Worm (Caenorhabditis elegans) whole organism, mixed stage, embryonic: ENCODE measurements around the gene B0334.20.

Source experiments
- M03D4.4 ChIP-seq: sonication (generic microtip); optimal IDR thresholded peaks from 2 replicates; lab custom pipeline; 2017; ENCODE audit warnings: mild to moderate bottlenecking, missing genetic modification characterization, missing compliant biosample characterization
- bed-3 ChIP-seq: fragments of 200-800 bp; sonication (Bioruptor generic); optimal IDR thresholded peaks from 3 replicates; lab custom pipeline; 2018; ENCODE audit warnings: mild to moderate bottlenecking, missing genetic modification characterization, moderate library complexity, missing compliant biosample characterization
- blmp-1 ChIP-seq: fragments of 150-350 bp; optimal IDR thresholded peaks from 2 replicates; lab custom pipeline; 2014; ENCODE audit warnings: missing biosample characterization, missing genetic modification characterization
- ceh-39 ChIP-seq: fragments of 150-350 bp; optimal IDR thresholded peaks from 2 replicates; lab custom pipeline; 2014; ENCODE audit warnings: missing biosample characterization, missing genetic modification characterization
- ceh-43 ChIP-seq: fragments of 200-800 bp; sonication (Bioruptor generic); optimal IDR thresholded peaks from 2 replicates; lab custom pipeline; 2018; ENCODE audit warnings: mild to moderate bottlenecking, missing genetic modification characterization, moderate library complexity, missing compliant biosample characterization
- ceh-83 ChIP-seq: fragments of 200-800 bp; sonication (Bioruptor generic); optimal IDR thresholded peaks from 2 replicates; lab custom pipeline; 2018; ENCODE audit warnings: mild to moderate bottlenecking, missing genetic modification characterization, missing compliant biosample characterization
- ces-1 ChIP-seq: fragments of 150-350 bp; optimal IDR thresholded peaks from 2 replicates; lab custom pipeline; 2014; ENCODE audit warnings: missing biosample characterization, missing genetic modification reagents, missing genetic modification characterization
- cnd-1 ChIP-seq: fragments of 200-800 bp; sonication (Bioruptor generic); optimal IDR thresholded peaks from 2 replicates; lab custom pipeline; 2018; ENCODE audit warnings: mild to moderate bottlenecking, missing genetic modification characterization, missing compliant biosample characterization
- drap-1 ChIP-seq: fragments of 200-800 bp; sonication (Bioruptor generic); optimal IDR thresholded peaks from 3 replicates; lab custom pipeline; 2018; ENCODE audit warnings: mild to moderate bottlenecking, missing genetic modification characterization, missing compliant biosample characterization
- elt-1 ChIP-seq: sonication (generic microtip); optimal IDR thresholded peaks from 2 replicates; lab custom pipeline; 2017; ENCODE audit warnings: missing genetic modification characterization, mild to moderate bottlenecking, missing compliant biosample characterization, antibody characterized with exemption, moderate library complexity, borderline replicate concordance; ENCODE audit not compliant: insufficient read depth
- elt-3 ChIP-seq: fragments of 150-350 bp; optimal IDR thresholded peaks from 2 replicates; lab custom pipeline; 2014; ENCODE audit warnings: missing biosample characterization, missing genetic modification characterization
- flh-1 ChIP-seq: fragments of 200-800 bp; sonication (Bioruptor generic); optimal IDR thresholded peaks from 2 replicates; lab custom pipeline; 2018; ENCODE audit warnings: mild to moderate bottlenecking, missing genetic modification characterization, moderate library complexity, missing compliant biosample characterization
- ham-2 ChIP-seq: fragments of 200-800 bp; sonication (Bioruptor generic); optimal IDR thresholded peaks from 2 replicates; lab custom pipeline; 2018; ENCODE audit warnings: mild to moderate bottlenecking, missing genetic modification characterization, missing compliant biosample characterization
- hlh-1 ChIP-seq: fragments of 150-350 bp; optimal IDR thresholded peaks from 2 replicates; lab custom pipeline; 2014; ENCODE audit warnings: missing biosample characterization, missing genetic modification reagents, missing genetic modification characterization
- lin-13 ChIP-seq: fragments of 150-350 bp; optimal IDR thresholded peaks from 2 replicates; lab custom pipeline; 2014; ENCODE audit warnings: missing biosample characterization, missing genetic modification characterization
- lin-32 ChIP-seq: fragments of 200-800 bp; sonication (Bioruptor generic); optimal IDR thresholded peaks from 2 replicates; lab custom pipeline; 2018; ENCODE audit warnings: mild to moderate bottlenecking, missing genetic modification characterization, missing compliant biosample characterization
- lsy-2 ChIP-seq: fragments of 150-350 bp; optimal IDR thresholded peaks from 2 replicates; lab custom pipeline; 2014; ENCODE audit warnings: missing biosample characterization, missing genetic modification characterization
- mab-5 ChIP-seq: fragments of 150-350 bp; optimal IDR thresholded peaks from 2 replicates; lab custom pipeline; 2014; ENCODE audit warnings: missing biosample characterization, missing genetic modification characterization
- mep-1 ChIP-seq: fragments of 150-350 bp; optimal IDR thresholded peaks from 2 replicates; lab custom pipeline; 2017; ENCODE audit warnings: missing biosample characterization, missing genetic modification reagents, missing genetic modification characterization, inconsistent platforms
- mls-2 ChIP-seq: sonication (generic microtip); optimal IDR thresholded peaks from 2 replicates; lab custom pipeline; 2016; ENCODE audit warnings: mild to moderate bottlenecking, missing genetic modification characterization, moderate library complexity, missing compliant biosample characterization
- nhr-12 ChIP-seq: fragments of 150-350 bp; optimal IDR thresholded peaks from 2 replicates; lab custom pipeline; 2014; ENCODE audit warnings: missing biosample characterization, missing genetic modification characterization
- nhr-2 ChIP-seq: fragments of 150-350 bp; optimal IDR thresholded peaks from 2 replicates; lab custom pipeline; 2014; ENCODE audit warnings: missing biosample characterization, missing genetic modification characterization
- nhr-237 ChIP-seq: fragments of 150-350 bp; optimal IDR thresholded peaks from 2 replicates; lab custom pipeline; 2014; ENCODE audit warnings: missing biosample characterization, missing genetic modification characterization
- nhr-28 ChIP-seq: fragments of 150-350 bp; optimal IDR thresholded peaks from 2 replicates; lab custom pipeline; 2014; ENCODE audit warnings: missing biosample characterization, missing genetic modification characterization
- nhr-76 ChIP-seq: sonication (generic microtip); optimal IDR thresholded peaks from 2 replicates; lab custom pipeline; 2017; ENCODE audit warnings: missing biosample characterization, missing genetic modification characterization
- pha-4 ChIP-seq: fragments of 150-350 bp; optimal IDR thresholded peaks from 2 replicates; lab custom pipeline; 2018; ENCODE audit warnings: missing biosample characterization, missing genetic modification reagents, missing genetic modification characterization
- sem-2 ChIP-seq: fragments of 200-800 bp; sonication (Bioruptor generic); optimal IDR thresholded peaks from 2 replicates; lab custom pipeline; 2018; ENCODE audit warnings: mild to moderate bottlenecking, missing genetic modification characterization, missing compliant biosample characterization
- snpc-4 ChIP-seq: fragments of 150-350 bp; optimal IDR thresholded peaks from 2 replicates; lab custom pipeline; 2014; ENCODE audit warnings: missing biosample characterization, missing genetic modification characterization
- sptf-1 ChIP-seq: sonication (generic microtip); optimal IDR thresholded peaks from 2 replicates; lab custom pipeline; 2017; ENCODE audit warnings: mild to moderate bottlenecking, missing genetic modification characterization, moderate library complexity, missing compliant biosample characterization
- tbx-8 ChIP-seq: fragments of 200-800 bp; sonication (Bioruptor generic); optimal IDR thresholded peaks from 2 replicates; lab custom pipeline; 2018; ENCODE audit warnings: mild to moderate bottlenecking, missing genetic modification characterization, moderate library complexity, missing compliant biosample characterization
- unc-120 ChIP-seq: sonication (generic microtip); optimal IDR thresholded peaks from 2 replicates; lab custom pipeline; 2017; ENCODE audit warnings: missing genetic modification characterization, missing compliant biosample characterization; ENCODE audit not compliant: poor library complexity, severe bottlenecking
- unc-39 ChIP-seq: fragments of 150-350 bp; optimal IDR thresholded peaks from 2 replicates; lab custom pipeline; 2014; ENCODE audit warnings: missing biosample characterization, missing genetic modification characterization
- unc-62 ChIP-seq: fragments of 150-350 bp; optimal IDR thresholded peaks from 2 replicates; lab custom pipeline; 2014; ENCODE audit warnings: missing biosample characterization, missing genetic modification reagents, missing genetic modification characterization
- zip-8 ChIP-seq: fragments of 150-350 bp; optimal IDR thresholded peaks from 2 replicates; lab custom pipeline; 2014; ENCODE audit warnings: missing biosample characterization, missing genetic modification characterization
- ztf-11 ChIP-seq: fragments of 150-350 bp; optimal IDR thresholded peaks from 2 replicates; lab custom pipeline; 2014; ENCODE audit warnings: missing biosample characterization, missing genetic modification characterization

Gene B0334.20

ce11 chrII:11486698-11487234 lies 13.5 kb downstream of the B0334.20 start, which contains the start of gene ttr-18:
Gene ttr-18 (minus strand): TSS chrII:11486748.
- TF ChIP-seq mls-2 (tag; lab: Kevin White, UChicago) (no peak), ceh-83 (GFP tag; lab: Kevin White, UChicago) (no peak), zip-8 (tag; lab: Kevin White, UChicago) (no peak), pha-4 (tag; lab: Kevin White, UChicago) (no peak), cnd-1 (tag; lab: Kevin White, UChicago) (no peak), mab-5 (tag; lab: Kevin White, UChicago) (no peak), elt-1 (tag; lab: Kevin White, UChicago) (no peak), M03D4.4 (tag; lab: Kevin White, UChicago) (no peak), mep-1 (tag; lab: Kevin White, UChicago) (no peak), unc-62 (no peak), nhr-76 (tag; lab: Kevin White, UChicago) (no peak), nhr-2 (no peak)
- TF ChIP-seq, all 35 proteins: peak for 0

- TF ChIP-seq elt-1 (tag; lab: Kevin White, UChicago) = no peak
- TF ChIP-seq ceh-39 (tag; lab: Kevin White, UChicago) = no peak
- TF ChIP-seq mab-5 (tag; lab: Kevin White, UChicago) = no peak
- no peak for TF ChIP-seq bed-3 (GFP tag; lab: Kevin White, UChicago)
- TF ChIP-seq zip-8 (tag; lab: Kevin White, UChicago) = no peak
- TF ChIP-seq nhr-28 (tag; lab: Kevin White, UChicago) = no peak
- TF ChIP-seq M03D4.4 (tag; lab: Kevin White, UChicago) = no peak
- no peak for TF ChIP-seq ces-1
- TF ChIP-seq pha-4 (tag; lab: Kevin White, UChicago) = no peak
Observed at ce11 chrII:11485200-11485599, 15.1 kb downstream of the B0334.20 start, which contains the start of gene twk-5. Gene twk-5 (minus strand): TSS chrII:11485300.

- TF ChIP-seq elt-1 (tag; lab: Kevin White, UChicago) = no peak
- TF ChIP-seq flh-1 (GFP tag; lab: Kevin White, UChicago) = peak; percentile 96
- no peak for TF ChIP-seq snpc-4 (tag; lab: Kevin White, UChicago)
- no peak for TF ChIP-seq mab-5 (tag; lab: Kevin White, UChicago)
- peak; percentile 96 for TF ChIP-seq lin-32 (GFP tag; lab: Kevin White, UChicago)
- TF ChIP-seq nhr-237 (tag; lab: Kevin White, UChicago) = no peak
- TF ChIP-seq nhr-12 (tag; lab: Kevin White, UChicago) = no peak
- TF ChIP-seq lin-13 (tag; lab: Kevin White, UChicago) = peak; percentile 81
- TF ChIP-seq ham-2 (GFP tag; lab: Kevin White, UChicago) = peak; percentile 95
- no peak for TF ChIP-seq ceh-39 (tag; lab: Kevin White, UChicago)
- peak; percentile 93 for TF ChIP-seq ceh-43 (GFP tag; lab: Kevin White, UChicago)
- peak; percentile 99 for TF ChIP-seq ceh-83 (GFP tag; lab: Kevin White, UChicago)
- TF ChIP-seq hlh-1 (tag; lab: Kevin White, UChicago) = no peak
- TF ChIP-seq nhr-28 (tag; lab: Kevin White, UChicago) = peak; percentile 48
- TF ChIP-seq bed-3 (GFP tag; lab: Kevin White, UChicago) = peak; percentile 92
- peak; percentile 94 for TF ChIP-seq unc-120 (tag; lab: Kevin White, UChicago)
- peak; percentile 66 for TF ChIP-seq pha-4 (tag; lab: Kevin White, UChicago)
- TF ChIP-seq sem-2 (GFP tag; lab: Kevin White, UChicago) = peak; percentile 94
- peak; percentile 99 for TF ChIP-seq mls-2 (tag; lab: Kevin White, UChicago)
- TF ChIP-seq cnd-1 (tag; lab: Kevin White, UChicago) = peak; percentile 98
- peak; percentile 93 for TF ChIP-seq tbx-8 (GFP tag; lab: Kevin White, UChicago)
- no peak for TF ChIP-seq elt-3 (tag; lab: Kevin White, UChicago)
- TF ChIP-seq nhr-2 = no peak
- TF ChIP-seq zip-8 (tag; lab: Kevin White, UChicago) = no peak
- peak; percentile 98 for TF ChIP-seq drap-1 (GFP tag; lab: Kevin White, UChicago)
- TF ChIP-seq ztf-11 = peak; percentile 58
- TF ChIP-seq lsy-2 (tag; lab: Kevin White, UChicago) = peak; percentile 84
- no peak for TF ChIP-seq nhr-76 (tag; lab: Kevin White, UChicago)
- TF ChIP-seq mep-1 (tag; lab: Kevin White, UChicago) = peak; percentile 80
- peak; percentile 74 for TF ChIP-seq unc-62
- no peak for TF ChIP-seq blmp-1 (tag; lab: Kevin White, UChicago)
- no peak for TF ChIP-seq ces-1
- peak; percentile 97 for TF ChIP-seq M03D4.4 (tag; lab: Kevin White, UChicago)
- TF ChIP-seq unc-39 (tag; lab: Kevin White, UChicago) = no peak
- peak; percentile 100 for TF ChIP-seq sptf-1 (tag; lab: Kevin White, UChicago)
Observed at ce11 chrII:11484600-11484999, 15.7 kb downstream of the B0334.20 start.
